Fruit fly (Drosophila melanogaster) whole organism, adult: ENCODE measurements around the gene Rab39.

ENCODE experiments used
- CG11617 ChIP-seq: fragments of 200-800 bp; sonication (Bioruptor generic); optimal IDR thresholded peaks from 2 replicates; lab custom pipeline; 2017; ENCODE audit warnings: mild to moderate bottlenecking, missing biosample characterization, missing genetic modification reagents, missing genetic modification characterization
- CG12768 ChIP-seq: fragments of 200-800 bp; sonication (Bioruptor generic); optimal IDR thresholded peaks from 2 replicates; lab custom pipeline; 2017; ENCODE audit warnings: missing biosample characterization, missing genetic modification characterization, mild to moderate bottlenecking, moderate library complexity, missing genetic modification reagents
- CG14711 ChIP-seq: fragments of 200-800 bp; sonication (Bioruptor generic); optimal IDR thresholded peaks from 2 replicates; lab custom pipeline; 2018; ENCODE audit warnings: missing biosample characterization, mild to moderate bottlenecking, missing genetic modification characterization, moderate library complexity
- CG7045 ChIP-seq: fragments of 200-800 bp; sonication (Bioruptor generic); optimal IDR thresholded peaks from 2 replicates; lab custom pipeline; 2017; ENCODE audit warnings: missing biosample characterization, mild to moderate bottlenecking, missing genetic modification characterization
- CG7101 ChIP-seq: fragments of 200-800 bp; sonication (Bioruptor generic); optimal IDR thresholded peaks from 2 replicates; lab custom pipeline; 2018; ENCODE audit warnings: missing biosample characterization, mild to moderate bottlenecking, missing genetic modification characterization, moderate library complexity
- Clk ChIP-seq: fragments of 200-800 bp; sonication (Bioruptor generic); optimal IDR thresholded peaks from 2 replicates; lab custom pipeline; 2017; ENCODE audit warnings: missing biosample characterization, missing genetic modification characterization
- Crg-1 ChIP-seq: fragments of 200-800 bp; sonication (Bioruptor generic); optimal IDR thresholded peaks from 2 replicates; lab custom pipeline; 2016; ENCODE audit warnings: missing biosample characterization, missing genetic modification characterization
- bab1 ChIP-seq: fragments of 200-800 bp; sonication (Bioruptor generic); optimal IDR thresholded peaks from 3 replicates; lab custom pipeline; 2019; ENCODE audit warnings: missing biosample characterization, mild to moderate bottlenecking, missing genetic modification characterization, moderate library complexity
- cic ChIP-seq: fragments of 200-800 bp; sonication (Bioruptor generic); optimal IDR thresholded peaks from 2 replicates; lab custom pipeline; 2017; ENCODE audit warnings: missing biosample characterization, mild to moderate bottlenecking, missing genetic modification characterization, moderate library complexity
- cnc ChIP-seq, 2 experiments: fragments of >200 bp; optimal IDR thresholded peaks; 2 replicates each; lab custom pipeline; 2017
- kay ChIP-seq: fragments of 200-800 bp; sonication (Bioruptor generic); peaks from one replicate; lab custom pipeline; 2016; ENCODE audit warnings: missing biosample characterization, missing genetic modification characterization, borderline replicate concordance
- ovo ChIP-seq: fragments of 200-800 bp; sonication (Bioruptor generic); optimal IDR thresholded peaks from 2 replicates; lab custom pipeline; 2016; ENCODE audit warnings: missing biosample characterization, missing genetic modification characterization
- toe ChIP-seq: fragments of 200-800 bp; sonication (Bioruptor generic); optimal IDR thresholded peaks from 2 replicates; lab custom pipeline; 2016; ENCODE audit warnings: missing biosample characterization, missing genetic modification characterization

DNA sequence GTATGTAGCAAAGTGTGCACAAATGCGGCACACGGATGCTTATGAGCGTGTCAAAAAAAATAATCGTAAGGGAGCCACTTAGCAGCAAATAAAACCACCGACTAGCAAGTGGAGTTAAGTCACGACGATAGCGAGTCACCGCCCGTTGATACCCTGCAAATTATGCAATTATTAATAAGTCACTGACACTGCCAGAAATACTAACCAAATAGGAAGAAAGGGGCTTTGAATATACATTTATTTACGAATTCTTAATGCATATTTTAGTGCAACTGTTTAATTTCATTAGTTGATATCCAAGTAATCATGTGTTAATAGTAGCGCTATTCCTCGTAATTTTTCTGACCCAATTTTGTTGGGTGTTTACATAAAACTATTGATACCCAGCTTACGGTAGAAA, 41.3 kb upstream of the Rab39 start:
- no peak for TF ChIP-seq CG12768 (GFP tag; lab: Kevin White, UChicago)
- no peak for TF ChIP-seq bab1 (GFP tag; lab: Kevin White, UChicago)
- TF ChIP-seq kay (GFP tag; lab: Kevin White, UChicago), result no peak
- no peak for TF ChIP-seq CG14711 (tag; lab: Kevin White, UChicago)
- TF ChIP-seq CG11617 (GFP tag; lab: Kevin White, UChicago), result no peak
- no peak for TF ChIP-seq Clk (GFP tag; lab: Kevin White, UChicago)
- TF ChIP-seq CG7101 (tag; lab: Kevin White, UChicago), result no peak
- TF ChIP-seq cnc (optimal IDR thresholded peaks at IDR 0.05; lab: Kevin White, UChicago), result no peak
- no peak for TF ChIP-seq toe (GFP tag; lab: Kevin White, UChicago)
- no peak for TF ChIP-seq Crg-1
- TF ChIP-seq CG7045 (GFP tag; lab: Kevin White, UChicago), result no peak
- no peak for TF ChIP-seq cic
- TF ChIP-seq ovo (GFP tag; lab: Kevin White, UChicago), result no peak
